Worm (Caenorhabditis elegans): ENCODE measurements around the gene ins-11.

Gene ins-11

ce11 chrII:5593377-5593932, 36.9 kb downstream of the ins-11 start, which contains the start of gene cdc-14 (continued):
- TF ChIP-seq sox-4 (tag; optimal IDR thresholded peaks at IDR 0.05), result no peak
- peak; percentile 39 for TF ChIP-seq F16B12.6 (tag; optimal IDR thresholded peaks at IDR 0.05)
- peak; percentile 98 for TF ChIP-seq pag-3 (tag; optimal IDR thresholded peaks at IDR 0.05; ENCODE audit: borderline replicate concordance, insufficient read depth)
- peak; percentile 42 for TF ChIP-seq sup-37 (GFP tag; optimal IDR thresholded peaks at IDR 0.05)
- TF ChIP-seq pax-3 (tag; optimal IDR thresholded peaks at IDR 0.05), result no peak
- TF ChIP-seq nhr-71 (tag; optimal IDR thresholded peaks at IDR 0.05), result peak; percentile 90
- no peak for TF ChIP-seq fkh-8 (tag; optimal IDR thresholded peaks at IDR 0.05)
- TF ChIP-seq unc-98 (GFP tag; IDR thresholded peaks at IDR 0.05), result no peak
- no peak for TF ChIP-seq fkh-10 (GFP tag; optimal IDR thresholded peaks at IDR 0.05)
- TF ChIP-seq swsn-7 (tag; optimal IDR thresholded peaks at IDR 0.05), result peak; percentile 76
- peak; percentile 48 for TF ChIP-seq ama-1 (optimal IDR thresholded peaks at IDR 0.05)
- TF ChIP-seq lsy-2 (tag; optimal IDR thresholded peaks at IDR 0.05), result peak; percentile 77 to 80
- no peak for TF ChIP-seq unc-30 (tag; optimal IDR thresholded peaks at IDR 0.05)
- TF ChIP-seq ceh-88 (GFP tag; IDR thresholded peaks at IDR 0.05), result no peak
- TF ChIP-seq nhr-20 (tag; optimal IDR thresholded peaks at IDR 0.05), result peak; percentile 91
- TF ChIP-seq ceh-8 (GFP tag; optimal IDR thresholded peaks at IDR 0.05), result no peak
- TF ChIP-seq ces-1 (GFP tag; optimal IDR thresholded peaks at IDR 0.05), result no peak
- peak; percentile 59 for TF ChIP-seq nhr-77 (tag; optimal IDR thresholded peaks at IDR 0.05)
- TF ChIP-seq nhr-90 (tag; optimal IDR thresholded peaks at IDR 0.05; ENCODE audit: poor library complexity), result peak; percentile 64
- no peak for TF ChIP-seq nhr-76 (tag; optimal IDR thresholded peaks at IDR 0.05)
- peak; percentile 74 to 76 for TF ChIP-seq efl-1 (optimal IDR thresholded peaks at IDR 0.05)
- TF ChIP-seq efl-1 (GFP tag; optimal IDR thresholded peaks at IDR 0.05 in 1 of 2), result peak; percentile 65 to 94
- TF ChIP-seq hlh-17 (GFP tag; optimal IDR thresholded peaks at IDR 0.05; ENCODE audit: borderline replicate concordance), result no peak
- TF ChIP-seq alr-1 (tag; optimal IDR thresholded peaks at IDR 0.05; ENCODE audit: borderline replicate concordance), result no peak
- peak; percentile 57 for TF ChIP-seq xbp-1 (tag; optimal IDR thresholded peaks at IDR 0.05)
- TF ChIP-seq nhr-19 (GFP tag; conservative IDR thresholded peaks at IDR 0.05), result peak; percentile 76
- no peak for TF ChIP-seq zip-4 (GFP tag; optimal IDR thresholded peaks at IDR 0.05)
- no peak for TF ChIP-seq efl-3 (GFP tag; optimal IDR thresholded peaks at IDR 0.05)
- TF ChIP-seq hlh-4 (tag; optimal IDR thresholded peaks at IDR 0.05), result no peak
- TF ChIP-seq lin-39 (tag; optimal IDR thresholded peaks at IDR 0.05), result peak; percentile 8
- TF ChIP-seq ets-5 (GFP tag; IDR thresholded peaks at IDR 0.05), result no peak
- TF ChIP-seq ztf-4 (tag; optimal IDR thresholded peaks at IDR 0.05), result peak; percentile 64
- no peak for TF ChIP-seq unc-86 (tag; optimal IDR thresholded peaks at IDR 0.05)
- TF ChIP-seq nhr-12 (tag; optimal IDR thresholded peaks at IDR 0.05), result no peak
- TF ChIP-seq aly-2 (tag; optimal IDR thresholded peaks at IDR 0.05), result no peak
- no peak for TF ChIP-seq sptf-1 (tag; optimal IDR thresholded peaks at IDR 0.05)
- no peak for TF ChIP-seq fkh-4 (tag; optimal IDR thresholded peaks at IDR 0.05; ENCODE audit: borderline replicate concordance)
- TF ChIP-seq hpl-2 (GFP tag; optimal IDR thresholded peaks at IDR 0.05), result no peak
- no peak for TF ChIP-seq nhr-84 (tag; optimal IDR thresholded peaks at IDR 0.05)
- TF ChIP-seq egl-13 (tag; optimal IDR thresholded peaks at IDR 0.05), result no peak
- peak in 1 of 2 experiments; percentile 87 for TF ChIP-seq mdl-1 (tag; optimal IDR thresholded peaks at IDR 0.05)
- peak; percentile 57 for TF ChIP-seq lir-3 (tag; optimal IDR thresholded peaks at IDR 0.05; ENCODE audit: poor library complexity)
- TF ChIP-seq skn-1 (tag; optimal IDR thresholded peaks at IDR 0.05), result peak; percentile 63
- TF ChIP-seq fos-1 (tag; optimal IDR thresholded peaks at IDR 0.05), result peak; percentile 28
- peak; percentile 72 for TF ChIP-seq lin-13 (GFP tag; optimal IDR thresholded peaks at IDR 0.05)

All from whole organism, L1 larva.